5 fruit fly cellular contexts compared by ENCODE assay signal in the genomic region with DNA sequence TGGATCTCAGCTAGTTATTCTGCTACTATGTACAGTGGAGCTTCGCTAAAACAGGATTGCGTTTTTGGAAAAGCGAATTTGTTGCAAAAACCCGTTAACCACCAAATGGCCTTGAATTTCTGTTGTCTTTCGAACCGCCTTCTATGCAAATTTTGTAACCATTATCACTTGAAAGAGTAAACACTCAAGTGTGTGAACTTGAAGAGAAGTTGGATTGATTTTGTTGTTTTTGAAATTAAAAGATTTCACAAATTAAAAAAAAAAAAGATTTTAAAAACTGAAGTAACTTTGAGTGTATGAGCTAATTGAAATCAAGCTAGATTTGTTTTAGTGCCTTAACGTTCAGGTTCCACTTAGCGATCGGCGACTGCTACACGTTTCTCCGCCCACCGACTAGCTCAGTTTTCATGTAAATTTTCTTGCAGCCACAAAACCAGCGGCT.
A peak's percentile ranks its signal among the peaks of the same experiment; 100 is the strongest.
TF ChIP-seq lines count a peak whose summit lies in the region.

No protein-coding gene starts in this region.

- peak; percentile 9 for TF ChIP-seq CTCF in whole organism, embryonic (GFP tag; optimal IDR thresholded peaks at IDR 0.05; lab: Kevin White, UChicago)

TF ChIP-seq in whole organism, adult, 20 proteins besides CTCF, POLR2A, EP300 and RAD21 (continues in another document):
- TF ChIP-seq cic (GFP tag; optimal IDR thresholded peaks at IDR 0.05; lab: Kevin White, UChicago) (peak; percentile 7), CG1620 (GFP tag; optimal IDR thresholded peaks at IDR 0.05; lab: Kevin White, UChicago) (no peak), Mnt (GFP tag; optimal IDR thresholded peaks at IDR 0.05; lab: Kevin White, UChicago) (no peak), kay (GFP tag; lab: Kevin White, UChicago; ENCODE audit: borderline replicate concordance) (no peak), tj (GFP tag; optimal IDR thresholded peaks at IDR 0.05; lab: Kevin White, UChicago) (peak; percentile 4), CG12768 (GFP tag; optimal IDR thresholded peaks at IDR 0.05; lab: Kevin White, UChicago) (peak; percentile 65), Hr96 (GFP tag; optimal IDR thresholded peaks at IDR 0.05; lab: Kevin White, UChicago) (no peak), CG5204 (GFP tag; optimal IDR thresholded peaks at IDR 0.05; lab: Kevin White, UChicago) (no peak), CG14711 (tag; optimal IDR thresholded peaks at IDR 0.05; lab: Kevin White, UChicago) (no peak), ovo (GFP tag; optimal IDR thresholded peaks at IDR 0.05; lab: Kevin White, UChicago) (no peak), Crg-1 (GFP tag; optimal IDR thresholded peaks at IDR 0.05; lab: Kevin White, UChicago) (peak; percentile 8), pad (GFP tag; optimal IDR thresholded peaks at IDR 0.05; lab: Kevin White, UChicago) (peak; percentile 35), CG33017 (tag; optimal IDR thresholded peaks at IDR 0.05; lab: Kevin White, UChicago) (peak; percentile 51), toe (GFP tag; optimal IDR thresholded peaks at IDR 0.05; lab: Kevin White, UChicago) (no peak), CG7045 (GFP tag; optimal IDR thresholded peaks at IDR 0.05; lab: Kevin White, UChicago) (peak; percentile 52), Clk (GFP tag; optimal IDR thresholded peaks at IDR 0.05; lab: Kevin White, UChicago) (peak; percentile 2), CG11617 (GFP tag; optimal IDR thresholded peaks at IDR 0.05; lab: Kevin White, UChicago) (peak; percentile 58)

TF ChIP-seq in whole organism, embryonic, 481 proteins besides CTCF, POLR2A, EP300 and RAD21 (continues in another document):
- peak; percentile 58 for TF ChIP-seq CG8388 (GFP tag; optimal IDR thresholded peaks at IDR 0.05; lab: Kevin White, UChicago)
- TF ChIP-seq CG4360 (GFP tag; IDR thresholded peaks at IDR 0.05; lab: Robert Waterston, UW): no peak
- TF ChIP-seq CG9215 (GFP tag; IDR thresholded peaks at IDR 0.05; lab: Robert Waterston, UW): peak; percentile 68
- peak; percentile 54 for TF ChIP-seq CG6254 (GFP tag; optimal IDR thresholded peaks at IDR 0.05; lab: Kevin White, UChicago)
- no peak for TF ChIP-seq CG13123 (GFP tag; optimal IDR thresholded peaks at IDR 0.05; lab: Kevin White, UChicago)
- TF ChIP-seq ab (GFP tag; optimal IDR thresholded peaks at IDR 0.05; lab: Kevin White, UChicago): no peak
- TF ChIP-seq CG30431 (GFP tag; optimal IDR thresholded peaks at IDR 0.05; lab: Kevin White, UChicago): peak; percentile 40
- peak; percentile 54; the same call in 1 of the 2 replicates for TF ChIP-seq CG32767 (GFP tag; IDR thresholded peaks at IDR 0.05; lab: Robert Waterston, UW)
- peak; percentile 56 for TF ChIP-seq E2f1 (GFP tag; IDR thresholded peaks at IDR 0.05; lab: Robert Waterston, UW)
- TF ChIP-seq D (optimal IDR thresholded peaks at IDR 0.05; lab: Kevin White, UChicago): no peak
- peak; percentile 63 for TF ChIP-seq D (GFP tag; optimal IDR thresholded peaks at IDR 0.05; lab: Kevin White, UChicago)
- TF ChIP-seq NC2β (GFP tag; optimal IDR thresholded peaks at IDR 0.05; lab: Kevin White, UChicago): peak; percentile 22
- TF ChIP-seq TFAM (GFP tag; optimal IDR thresholded peaks at IDR 0.05; lab: Kevin White, UChicago): no peak
- TF ChIP-seq CG2875 (GFP tag; optimal IDR thresholded peaks at IDR 0.05; lab: Kevin White, UChicago): peak; percentile 67
- peak; percentile 65 for TF ChIP-seq Xrp1 (GFP tag; IDR thresholded peaks at IDR 0.05; lab: Robert Waterston, UW)
- TF ChIP-seq CG10267 (tag; optimal IDR thresholded peaks at IDR 0.05; lab: Kevin White, UChicago): peak; percentile 49
- TF ChIP-seq inv (GFP tag; IDR thresholded peaks at IDR 0.05; lab: Robert Waterston, UW; ENCODE audit: partially characterized antibody): no peak
- TF ChIP-seq CG6175 (GFP tag; IDR thresholded peaks at IDR 0.05; lab: Robert Waterston, UW): no peak

TF ChIP-seq in whole organism, prepupa, 60 proteins besides CTCF, POLR2A, EP300 and RAD21 (continues in another document):
- TF ChIP-seq CG15336 (GFP tag; IDR thresholded peaks at IDR 0.05; lab: Robert Waterston, UW): peak; percentile 88
- peak; percentile 43 for TF ChIP-seq acj6 (GFP tag; optimal IDR thresholded peaks at IDR 0.05; lab: Kevin White, UChicago)
- TF ChIP-seq Met (GFP tag; optimal IDR thresholded peaks at IDR 0.05; lab: Kevin White, UChicago): peak; percentile 42
- peak; percentile 76 for TF ChIP-seq cyc (GFP tag; optimal IDR thresholded peaks at IDR 0.05; lab: Kevin White, UChicago)
- TF ChIP-seq achi (GFP tag; optimal IDR thresholded peaks at IDR 0.05; lab: Kevin White, UChicago): peak; percentile 71
- no peak for TF ChIP-seq CG9139 (GFP tag; optimal IDR thresholded peaks at IDR 0.05; lab: Kevin White, UChicago)
- no peak for TF ChIP-seq CG1621 (tag; optimal IDR thresholded peaks at IDR 0.05; lab: Kevin White, UChicago)
- peak; percentile 26 for TF ChIP-seq Smox (GFP tag; optimal IDR thresholded peaks at IDR 0.05; lab: Kevin White, UChicago)
- no peak for TF ChIP-seq CG8632 (GFP tag; optimal IDR thresholded peaks at IDR 0.05; lab: Kevin White, UChicago)
- TF ChIP-seq Eip78C (GFP tag; lab: Kevin White, UChicago): peak; percentile 87
- peak; percentile 24 for TF ChIP-seq CG11902 (GFP tag; optimal IDR thresholded peaks at IDR 0.05; lab: Kevin White, UChicago)
- TF ChIP-seq CG11294 (GFP tag; IDR thresholded peaks at IDR 0.05; lab: Robert Waterston, UW): peak; percentile 73
- TF ChIP-seq Sox14 (GFP tag; optimal IDR thresholded peaks at IDR 0.05; lab: Kevin White, UChicago): peak; percentile 67
- peak; percentile 82 for TF ChIP-seq Hr4 (GFP tag; optimal IDR thresholded peaks at IDR 0.05; lab: Kevin White, UChicago)
- TF ChIP-seq Lpt (GFP tag; optimal IDR thresholded peaks at IDR 0.05; lab: Kevin White, UChicago): peak; percentile 77
- no peak for TF ChIP-seq CG6854 (GFP tag; optimal IDR thresholded peaks at IDR 0.05; lab: Kevin White, UChicago)
- peak; percentile 82 for TF ChIP-seq eg (GFP tag; IDR thresholded peaks at IDR 0.05; lab: Robert Waterston, UW)
- TF ChIP-seq CG8319 (GFP tag; optimal IDR thresholded peaks at IDR 0.05; lab: Kevin White, UChicago): peak; percentile 67

TF ChIP-seq in whole organism, pupa, 21 proteins besides CTCF, POLR2A, EP300 and RAD21 (continues in another document):
- TF ChIP-seq rn (GFP tag; IDR thresholded peaks at IDR 0.05; lab: Robert Waterston, UW): peak; percentile 74
- no peak for TF ChIP-seq gl (tag; optimal IDR thresholded peaks at IDR 0.05; lab: Kevin White, UChicago)
- TF ChIP-seq Pif1A (GFP tag; optimal IDR thresholded peaks at IDR 0.05; lab: Kevin White, UChicago): peak; percentile 85
- TF ChIP-seq CG13204 (GFP tag; optimal IDR thresholded peaks at IDR 0.05; lab: Kevin White, UChicago): no peak
- TF ChIP-seq CG4496 (GFP tag; IDR thresholded peaks at IDR 0.05; lab: Robert Waterston, UW): peak; percentile 86
- peak; percentile 47 for TF ChIP-seq CG15710 (tag; optimal IDR thresholded peaks at IDR 0.05; lab: Kevin White, UChicago)
- peak; percentile 78 for TF ChIP-seq Ets98B (GFP tag; IDR thresholded peaks at IDR 0.05; lab: Robert Waterston, UW)
- no peak for TF ChIP-seq EcR (GFP tag; optimal IDR thresholded peaks at IDR 0.05; lab: Kevin White, UChicago)
- peak; percentile 87 for TF ChIP-seq CG8301 (tag; optimal IDR thresholded peaks at IDR 0.05; lab: Kevin White, UChicago)
- peak; percentile 82 for TF ChIP-seq CG32121 (GFP tag; IDR thresholded peaks at IDR 0.05; lab: Robert Waterston, UW)
- TF ChIP-seq CG34367 (tag; optimal IDR thresholded peaks at IDR 0.05; lab: Kevin White, UChicago): no peak
- peak; percentile 73 for TF ChIP-seq CG10348 (GFP tag; IDR thresholded peaks at IDR 0.05; lab: Robert Waterston, UW)
- no peak for TF ChIP-seq CG14655 (GFP tag; optimal IDR thresholded peaks at IDR 0.05; lab: Kevin White, UChicago)
- peak; percentile 46 for TF ChIP-seq D1 (tag; optimal IDR thresholded peaks at IDR 0.05; lab: Kevin White, UChicago)
- TF ChIP-seq fd96Ca (GFP tag; IDR thresholded peaks at IDR 0.05; lab: Robert Waterston, UW): peak; percentile 86
- peak; percentile 21 for TF ChIP-seq Snoo (tag; optimal IDR thresholded peaks at IDR 0.05; lab: Kevin White, UChicago)
- peak; percentile 68 for TF ChIP-seq CG8159 (tag; optimal IDR thresholded peaks at IDR 0.05; lab: Kevin White, UChicago)
- TF ChIP-seq CG9948 (tag; optimal IDR thresholded peaks at IDR 0.05; lab: Kevin White, UChicago): peak; percentile 68
- TF ChIP-seq Pif1B (GFP tag; optimal IDR thresholded peaks at IDR 0.05; lab: Kevin White, UChicago): peak; percentile 64
- peak; percentile 71 for TF ChIP-seq CG17806 (tag; optimal IDR thresholded peaks at IDR 0.05; lab: Kevin White, UChicago)

TF ChIP-seq in whole organism, wandering third instar larva, 38 proteins besides CTCF, POLR2A, EP300 and RAD21:
- TF ChIP-seq br (GFP tag; optimal IDR thresholded peaks at IDR 0.05; lab: Kevin White, UChicago) (peak; percentile 45), h (GFP tag; optimal IDR thresholded peaks at IDR 0.05; lab: Kevin White, UChicago) (peak; percentile 36), Hr83 (GFP tag; optimal IDR thresholded peaks at IDR 0.05; lab: Kevin White, UChicago; ENCODE audit: poor library complexity, severe bottlenecking) (no peak), Hnf4 (GFP tag; optimal IDR thresholded peaks at IDR 0.05; lab: Kevin White, UChicago) (peak; percentile 3), HLH106 (tag; optimal IDR thresholded peaks at IDR 0.05; lab: Kevin White, UChicago) (peak; percentile 59), ey (GFP tag; optimal IDR thresholded peaks at IDR 0.05; lab: Kevin White, UChicago) (peak; percentile 31), woc (GFP tag; optimal IDR thresholded peaks at IDR 0.05; lab: Kevin White, UChicago) (peak; percentile 13), rgr (GFP tag; optimal IDR thresholded peaks at IDR 0.05; lab: Kevin White, UChicago) (peak; percentile 14), foxo (GFP tag; optimal IDR thresholded peaks at IDR 0.05; lab: Kevin White, UChicago) (peak in 1 of 2 experiments; percentile 51), fru (GFP tag; optimal IDR thresholded peaks at IDR 0.05; lab: Kevin White, UChicago) (peak; percentile 21), CG9705 (GFP tag; optimal IDR thresholded peaks at IDR 0.05; lab: Kevin White, UChicago) (peak; percentile 17), Dif (GFP tag; optimal IDR thresholded peaks at IDR 0.05; lab: Kevin White, UChicago; ENCODE audit: partially characterized antibody) (no peak), Jra (GFP tag; optimal IDR thresholded peaks at IDR 0.05; lab: Kevin White, UChicago) (no peak), OdsH (GFP tag; optimal IDR thresholded peaks at IDR 0.05; lab: Kevin White, UChicago) (no peak)
TF ChIP-seq in whole organism, wandering third instar larva: peak in this region for 10.
